Worm (Caenorhabditis elegans) whole organism, midembryonic: ENCODE results near the gene tsfm-1.

ENCODE experiments used
- flt-1 ChIP-seq: fragments of 200-800 bp; sonication (Bioruptor generic); IDR thresholded peaks from 2 replicates; pipeline ENCODE4 v1.3.6; 2022; ENCODE audit warnings: missing genetic modification characterization, missing compliant biosample characterization
- ztf-23 ChIP-seq: fragments of 200-800 bp; sonication (Bioruptor generic); IDR thresholded peaks from 2 replicates; pipeline ENCODE4 v1.3.6; 2022; ENCODE audit warnings: missing genetic modification reagents, missing genetic modification characterization, missing compliant biosample characterization
- ztf-29 ChIP-seq: fragments of 200-800 bp; sonication (Bioruptor generic); IDR thresholded peaks from 2 replicates; pipeline ENCODE4 v1.3.6; 2022; ENCODE audit warnings: missing genetic modification reagents, missing genetic modification characterization, missing compliant biosample characterization

DNA sequence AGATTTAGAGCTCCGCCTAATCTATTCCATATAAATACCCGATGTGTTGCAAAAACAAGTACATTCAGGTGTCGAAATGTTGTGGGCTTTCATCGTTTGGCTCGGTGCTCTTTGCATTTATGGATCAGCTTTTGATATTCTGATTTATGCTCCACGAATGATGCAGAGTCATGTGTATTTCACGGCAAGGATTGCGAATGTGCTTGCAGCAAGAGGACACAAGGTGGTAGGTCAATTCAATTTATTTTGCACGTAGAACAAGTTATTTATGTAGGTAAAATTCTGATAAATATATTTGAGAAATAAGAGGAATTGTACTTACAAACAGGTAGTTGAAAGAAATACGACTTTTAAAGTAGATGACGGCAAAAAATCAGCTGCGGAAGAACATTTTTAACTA, 12.4 kb downstream of the tsfm-1 start, which contains the start of gene ugt-56:
- TF ChIP-seq flt-1 (no peak), ztf-29 (no peak), ztf-23 (GFP tag; lab: Robert Waterston, UW) (no peak)
